Worm (Caenorhabditis elegans) whole organism, L4/young adult: ENCODE results near the gene irg-1.
"Not testable (repeated sequence)": the region's sequence is repeated elsewhere in the genome, so short reads cannot be mapped to it uniquely, and the experiment has no call there.

ENCODE experiments used
- W03F9.2 ChIP-seq: fragments of 150-350 bp; optimal IDR thresholded peaks from 2 replicates; lab custom pipeline; 2014; ENCODE audit warnings: missing biosample characterization, missing genetic modification characterization
- dao-5 ChIP-seq: sonication (generic microtip); optimal IDR thresholded peaks from 2 replicates; lab custom pipeline; 2016; ENCODE audit warnings: missing genotype, missing genetic modification characterization, moderate library complexity, missing compliant biosample characterization
- him-1 ChIP-seq: sonication (generic microtip); optimal IDR thresholded peaks from 2 replicates; lab custom pipeline; 2016; ENCODE audit warnings: missing genotype, missing genetic modification reagents, missing genetic modification characterization, missing compliant biosample characterization

ce11 chrV:3570695-3571094 is 47.3 kb downstream of the irg-1 start, which contains the start of gene F40C5.2:
- TF ChIP-seq him-1, dao-5, W03F9.2 (tag; lab: Kevin White, UChicago): not testable (repeated sequence)
